Worm (Caenorhabditis elegans) whole organism, midembryonic: ENCODE measurements around the gene F54H12.5.
"Not testable (repeated sequence)": the region's sequence is repeated elsewhere in the genome, so short reads cannot be mapped to it uniquely, and the experiment has no call there.

ENCODE experiments used
- T22C8.4 ChIP-seq: fragments of 200-800 bp; sonication (Bioruptor generic); IDR thresholded peaks from 2 replicates; pipeline ENCODE4 v1.3.6; 2022; ENCODE audit warnings: missing genetic modification characterization, missing compliant biosample characterization
- cog-1 ChIP-seq: sonication (generic microtip); optimal IDR thresholded peaks from 2 replicates; lab custom pipeline; 2016; ENCODE audit warnings: missing genetic modification characterization, missing compliant biosample characterization
- flt-1 ChIP-seq: fragments of 200-800 bp; sonication (Bioruptor generic); IDR thresholded peaks from 2 replicates; pipeline ENCODE4 v1.3.6; 2022; ENCODE audit warnings: missing genetic modification characterization, missing compliant biosample characterization
- klf-2 ChIP-seq: fragments of 200-800 bp; sonication (Bioruptor generic); conservative IDR thresholded peaks from 2 replicates; pipeline ENCODE4 v1.3.6; 2022; ENCODE audit warnings: missing genetic modification reagents, missing genetic modification characterization, missing compliant biosample characterization
- med-1 ChIP-seq: sonication (generic microtip); optimal IDR thresholded peaks from 2 replicates; lab custom pipeline; 2017; ENCODE audit warnings: missing genetic modification characterization, mild to moderate bottlenecking, missing compliant biosample characterization, antibody characterized with exemption, missing genetic modification reagents; ENCODE audit not compliant: insufficient read depth
- ref-1 ChIP-seq: fragments of 200-800 bp; sonication (Bioruptor generic); conservative IDR thresholded peaks from 2 replicates; pipeline ENCODE4 v1.3.6; 2022; ENCODE audit warnings: missing genetic modification reagents, missing genetic modification characterization, missing compliant biosample characterization
- tab-1 ChIP-seq: fragments of 200-800 bp; sonication (Bioruptor generic); IDR thresholded peaks from 2 replicates; pipeline ENCODE4 v1.3.6; 2022; ENCODE audit warnings: missing genetic modification characterization, missing compliant biosample characterization
- ztf-23 ChIP-seq: fragments of 200-800 bp; sonication (Bioruptor generic); IDR thresholded peaks from 2 replicates; pipeline ENCODE4 v1.3.6; 2022; ENCODE audit warnings: missing genetic modification reagents, missing genetic modification characterization, missing compliant biosample characterization
- ztf-29 ChIP-seq: fragments of 200-800 bp; sonication (Bioruptor generic); IDR thresholded peaks from 2 replicates; pipeline ENCODE4 v1.3.6; 2022; ENCODE audit warnings: missing genetic modification reagents, missing genetic modification characterization, missing compliant biosample characterization

The F54H12.5 gene

ce11 chrIII:7973968-7974607, 2.1 kb upstream of the F54H12.5 start:
- TF ChIP-seq ztf-23 (GFP tag; lab: Robert Waterston, UW) (no peak), T22C8.4 (no peak), ref-1 (GFP tag; lab: Robert Waterston, UW) (no peak)

ce11 chrIII:7973201-7973767, 1.3 kb upstream of the F54H12.5 start, which contains the start of the genes eef-1B.1 and aco-2:
eef-1B.1 (minus strand) TSS chrIII:7973386.
aco-2 (plus strand) TSS chrIII:7973717.
- TF ChIP-seq cog-1 (tag; lab: Kevin White, UChicago): peak; percentile 1
- no peak for TF ChIP-seq klf-2 (GFP tag; lab: Robert Waterston, UW)

- TF ChIP-seq cog-1 (tag; lab: Kevin White, UChicago) (no peak), ref-1 (GFP tag; lab: Robert Waterston, UW) (no peak), tab-1 (no peak), med-1 (GFP tag; lab: Kevin White, UChicago) (no peak), klf-2 (GFP tag; lab: Robert Waterston, UW) (no peak)
Measured at ce11 chrIII:7972687-7973086, 726 bp upstream of the F54H12.5 start.

- TF ChIP-seq klf-2 (GFP tag; lab: Robert Waterston, UW) (no peak), flt-1 (GFP tag; lab: Robert Waterston, UW) (no peak)
Measured at ce11 chrIII:7969121-7969520, 2.8 kb downstream of the F54H12.5 start, which contains the start of the genes F54H12.8 and F54H12.7. F54H12.8 (minus strand) TSS chrIII:7969221. F54H12.7 (plus strand) TSS chrIII:7969349.

ce11 chrIII:7965946-7966692, 5.8 kb downstream of the F54H12.5 start:
- TF ChIP-seq flt-1 (GFP tag; lab: Robert Waterston, UW): 0 out of 2 replicates have a peak, but pooled peaks have one; percentile 53

- not testable (repeated sequence) for TF ChIP-seq T22C8.4; ztf-29 (GFP tag; lab: Robert Waterston, UW); ref-1 (GFP tag; lab: Robert Waterston, UW)
Measured at ce11 chrIII:7964281-7964680, 7.7 kb downstream of the F54H12.5 start, which contains the start of gene F54H12.2. F54H12.2 (plus strand) TSS chrIII:7964581.

ce11 chrIII:7962641-7963040, 9.3 kb downstream of the F54H12.5 start, which contains the start of gene F54H12.4:
F54H12.4 (minus strand) TSS chrIII:7962741.
- TF ChIP-seq klf-2 (GFP tag; lab: Robert Waterston, UW); T22C8.4; cog-1 (tag; lab: Kevin White, UChicago): not testable (repeated sequence)

ce11 chrIII:7958922-7959609, 12.9 kb downstream of the F54H12.5 start, which contains the start of gene F54H12.10:
F54H12.10 (minus strand) TSS chrIII:7958972.
- TF ChIP-seq flt-1 (GFP tag; lab: Robert Waterston, UW); ztf-29 (GFP tag; lab: Robert Waterston, UW); T22C8.4: not testable (repeated sequence)

- TF ChIP-seq cog-1 (tag; lab: Kevin White, UChicago) (peak; percentile 24), ztf-29 (GFP tag; lab: Robert Waterston, UW) (no peak)
Measured at ce11 chrIII:7958085-7958484, 13.9 kb downstream of the F54H12.5 start, which contains the start of gene C29E4.11. C29E4.11 (minus strand) TSS chrIII:7958114.

ce11 chrIII:7956965-7957364, 15.0 kb downstream of the F54H12.5 start, which contains the start of gene C29E4.9:
C29E4.9 (minus strand) TSS chrIII:7957065.
- TF ChIP-seq ref-1 (GFP tag; lab: Robert Waterston, UW) (no peak), ztf-23 (GFP tag; lab: Robert Waterston, UW) (no peak), flt-1 (GFP tag; lab: Robert Waterston, UW) (no peak), med-1 (GFP tag; lab: Kevin White, UChicago) (no peak), T22C8.4 (no peak), tab-1 (no peak), cog-1 (tag; lab: Kevin White, UChicago) (no peak), klf-2 (GFP tag; lab: Robert Waterston, UW) (no peak), ztf-29 (GFP tag; lab: Robert Waterston, UW) (no peak)
